Fruit fly (Drosophila melanogaster) whole organism, embryonic: Measurements from ENCODE around the gene pont.

Experiments used
- Atf6 ChIP-seq: fragments of 200-800 bp; sonication (Bioruptor generic); IDR thresholded peaks from 2 replicates; pipeline ENCODE4 v1.3.6; 2022; ENCODE audit warnings: missing biosample characterization, missing genetic modification characterization
- Bdp1 ChIP-seq: fragments of 200-800 bp; sonication (Bioruptor generic); optimal IDR thresholded peaks from 3 replicates; lab custom pipeline; 2016; ENCODE audit warnings: missing biosample characterization, missing genetic modification characterization
- Blimp-1 ChIP-seq: fragments of 200-800 bp; sonication (Bioruptor generic); optimal IDR thresholded peaks from 3 replicates; lab custom pipeline; 2018; ENCODE audit warnings: missing biosample characterization, missing genetic modification characterization, mild to moderate bottlenecking, moderate library complexity, missing genetic modification reagents
- CG10979 ChIP-seq: fragments of 200-800 bp; sonication (Bioruptor generic); optimal IDR thresholded peaks from 2 replicates; lab custom pipeline; 2018; ENCODE audit warnings: missing biosample characterization, mild to moderate bottlenecking, missing genetic modification characterization, moderate library complexity
- CG11504 ChIP-seq: fragments of 200-800 bp; sonication (Bioruptor generic); optimal IDR thresholded peaks from 3 replicates; lab custom pipeline; 2019; ENCODE audit warnings: missing biosample characterization, mild to moderate bottlenecking, missing genetic modification characterization, moderate library complexity
- CG11695 ChIP-seq: fragments of 200-800 bp; sonication (Bioruptor generic); IDR thresholded peaks from 3 replicates; pipeline ENCODE4 v1.3.6; 2022; ENCODE audit warnings: missing biosample characterization, missing genetic modification characterization
- CG13894 ChIP-seq: fragments of 200-800 bp; sonication (Bioruptor generic); optimal IDR thresholded peaks from 3 replicates; lab custom pipeline; 2018; ENCODE audit warnings: missing biosample characterization, mild to moderate bottlenecking, missing genetic modification characterization, moderate library complexity
- CG14014 ChIP-seq: fragments of 200-800 bp; sonication (Bioruptor generic); IDR thresholded peaks from 2 replicates; pipeline ENCODE4 v1.3.6; 2022; ENCODE audit warnings: missing biosample characterization, missing genetic modification characterization
- CG14441 ChIP-seq: fragments of 200-800 bp; sonication (Bioruptor generic); IDR thresholded peaks from 2 replicates; pipeline ENCODE4 v1.3.6; 2022; ENCODE audit warnings: missing biosample characterization, missing genetic modification characterization
- CG1603 ChIP-seq: fragments of 200-800 bp; sonication (Bioruptor generic); optimal IDR thresholded peaks from 2 replicates; lab custom pipeline; 2019; ENCODE audit warnings: missing biosample characterization, mild to moderate bottlenecking, missing genetic modification characterization, moderate library complexity
- CG17612 ChIP-seq: fragments of 200-800 bp; sonication (Bioruptor generic); IDR thresholded peaks from 2 replicates; pipeline ENCODE4 v1.3.6; 2022; ENCODE audit warnings: missing biosample characterization, missing genetic modification characterization
- CG1832 ChIP-seq: fragments of 200-800 bp; sonication (Bioruptor generic); optimal IDR thresholded peaks from 2 replicates; lab custom pipeline; 2017; ENCODE audit warnings: missing biosample characterization, mild to moderate bottlenecking, missing genetic modification characterization, inconsistent platforms
- CG2202 ChIP-seq: fragments of 200-800 bp; sonication (Bioruptor generic); optimal IDR thresholded peaks from 2 replicates; lab custom pipeline; 2018; ENCODE audit warnings: missing biosample characterization, mild to moderate bottlenecking, missing genetic modification characterization
- CG31224 ChIP-seq: fragments of 200-800 bp; sonication (Bioruptor generic); IDR thresholded peaks from 2 replicates; pipeline ENCODE4 v1.3.6; 2022; ENCODE audit warnings: missing biosample characterization, missing genetic modification characterization
- CG31365 ChIP-seq: fragments of 200-800 bp; sonication (Bioruptor generic); optimal IDR thresholded peaks from 2 replicates; lab custom pipeline; 2018; ENCODE audit warnings: missing biosample characterization, mild to moderate bottlenecking, missing genetic modification characterization
- CG32767 ChIP-seq: fragments of 200-800 bp; sonication (Bioruptor generic); IDR thresholded peaks from 2 replicates; pipeline ENCODE4 v1.3.6; 2022; ENCODE audit warnings: missing biosample characterization, missing genetic modification characterization
- CG6254 ChIP-seq: fragments of 200-800 bp; sonication (Bioruptor generic); optimal IDR thresholded peaks from 3 replicates; lab custom pipeline; 2017; ENCODE audit warnings: mild to moderate bottlenecking, missing biosample characterization, missing genetic modification reagents, missing genetic modification characterization
- CG8089 ChIP-seq: fragments of 200-800 bp; sonication (Bioruptor generic); optimal IDR thresholded peaks from 3 replicates; lab custom pipeline; 2016; ENCODE audit warnings: missing biosample characterization, missing genetic modification characterization
- CG8281 ChIP-seq: fragments of 200-800 bp; sonication (Bioruptor generic); optimal IDR thresholded peaks from 2 replicates; lab custom pipeline; 2018; ENCODE audit warnings: missing biosample characterization, mild to moderate bottlenecking, missing genetic modification characterization, moderate library complexity
- CG8359 ChIP-seq: fragments of 200-800 bp; sonication (Bioruptor generic); optimal IDR thresholded peaks from 2 replicates; lab custom pipeline; 2017; ENCODE audit warnings: missing biosample characterization, mild to moderate bottlenecking, missing genetic modification characterization, borderline replicate concordance
- CG9215 ChIP-seq: fragments of 200-800 bp; sonication (Bioruptor generic); IDR thresholded peaks from 2 replicates; pipeline ENCODE4 v1.3.6; 2022; ENCODE audit warnings: missing biosample characterization, missing genetic modification characterization
- CG9797 ChIP-seq: fragments of 200-800 bp; sonication (Bioruptor generic); optimal IDR thresholded peaks from 3 replicates; lab custom pipeline; 2018; ENCODE audit warnings: missing biosample characterization, mild to moderate bottlenecking, missing genetic modification characterization
- CTCF ChIP-seq: fragments of 200-800 bp; sonication (Bioruptor generic); optimal IDR thresholded peaks from 2 replicates; lab custom pipeline; 2017; ENCODE audit warnings: missing biosample characterization, mild to moderate bottlenecking, missing genetic modification characterization, moderate library complexity
- Doc3 ChIP-seq: fragments of 200-800 bp; sonication (Bioruptor generic); IDR thresholded peaks from 3 replicates; pipeline ENCODE4 v1.3.6; 2022; ENCODE audit warnings: missing biosample characterization, missing genetic modification characterization; ENCODE audit not compliant: partially characterized antibody
- Ets65A ChIP-seq: fragments of 200-800 bp; sonication (Bioruptor generic); peaks from one replicate; lab custom pipeline; 2016; ENCODE audit warnings: missing biosample characterization, missing genetic modification characterization
- H2.0 ChIP-seq: fragments of 200-800 bp; sonication (Bioruptor generic); IDR thresholded peaks from 2 replicates; pipeline ENCODE4 v1.3.6; 2022; ENCODE audit warnings: missing biosample characterization, missing genetic modification characterization
- Hand ChIP-seq: fragments of 200-800 bp; sonication (Bioruptor generic); optimal IDR thresholded peaks from 2 replicates; lab custom pipeline; 2017; ENCODE audit warnings: mild to moderate bottlenecking, missing biosample characterization, missing genetic modification reagents, missing genetic modification characterization
- Hr3 ChIP-seq: fragments of 200-800 bp; sonication (Bioruptor generic); optimal IDR thresholded peaks from 3 replicates; lab custom pipeline; 2016; ENCODE audit warnings: missing biosample characterization, missing genetic modification characterization
- Neu2 ChIP-seq: fragments of 200-800 bp; sonication (Bioruptor generic); optimal IDR thresholded peaks from 3 replicates; lab custom pipeline; 2016; ENCODE audit warnings: missing biosample characterization, missing genetic modification characterization, borderline replicate concordance
- Oaz ChIP-seq: fragments of 200-800 bp; sonication (Bioruptor generic); IDR thresholded peaks from 2 replicates; pipeline ENCODE4 v1.3.6; 2022; ENCODE audit warnings: missing biosample characterization, missing genetic modification characterization
- Oli ChIP-seq: fragments of 200-800 bp; sonication (Bioruptor generic); optimal IDR thresholded peaks from 2 replicates; lab custom pipeline; 2018; ENCODE audit warnings: missing biosample characterization, mild to moderate bottlenecking, missing genetic modification characterization, moderate library complexity
- Sry-δ ChIP-seq: fragments of 200-800 bp; sonication (Bioruptor generic); optimal IDR thresholded peaks from 2 replicates; lab custom pipeline; 2016; ENCODE audit warnings: missing biosample characterization, missing genetic modification characterization
- abd-A ChIP-seq: fragments of 200-800 bp; sonication (Bioruptor generic); optimal IDR thresholded peaks from 3 replicates; lab custom pipeline; 2019; ENCODE audit warnings: missing biosample characterization, mild to moderate bottlenecking, missing genetic modification characterization, moderate library complexity
- bab2 ChIP-seq: fragments of 200-800 bp; sonication (Bioruptor generic); optimal IDR thresholded peaks from 2 replicates; lab custom pipeline; 2016; ENCODE audit warnings: missing biosample characterization, missing genetic modification characterization
- ci ChIP-seq: fragments of 200-800 bp; sonication (Bioruptor generic); IDR thresholded peaks from 3 replicates; pipeline ENCODE4 v1.3.6; 2022; ENCODE audit warnings: missing biosample characterization, missing genetic modification characterization
- cwo ChIP-seq: fragments of 200-800 bp; sonication (Bioruptor generic); optimal IDR thresholded peaks from 3 replicates; lab custom pipeline; 2017; ENCODE audit warnings: missing biosample characterization, missing genetic modification characterization, mild to moderate bottlenecking, moderate library complexity, missing genetic modification reagents
- disco-r ChIP-seq: fragments of 200-800 bp; sonication (Bioruptor generic); optimal IDR thresholded peaks from 2 replicates; lab custom pipeline; 2016; ENCODE audit warnings: missing biosample characterization, missing genetic modification characterization
- gsb-n ChIP-seq: fragments of 200-800 bp; sonication (Bioruptor generic); optimal IDR thresholded peaks from 3 replicates; lab custom pipeline; 2018; ENCODE audit warnings: missing biosample characterization, mild to moderate bottlenecking, missing genetic modification characterization
- jigr1 ChIP-seq: fragments of 200-800 bp; sonication (Bioruptor generic); IDR thresholded peaks from 3 replicates; pipeline ENCODE4 v1.3.6; 2022; ENCODE audit warnings: missing biosample characterization, missing genetic modification characterization
- lab ChIP-seq: fragments of 200-800 bp; sonication (Bioruptor generic); optimal IDR thresholded peaks from 3 replicates; lab custom pipeline; 2017; ENCODE audit warnings: missing biosample characterization, missing genetic modification characterization, mild to moderate bottlenecking, moderate library complexity, missing genetic modification reagents
- nerfin-1 ChIP-seq: fragments of 200-800 bp; sonication (Bioruptor generic); optimal IDR thresholded peaks from 3 replicates; lab custom pipeline; 2019; ENCODE audit warnings: missing biosample characterization, mild to moderate bottlenecking, missing genetic modification characterization, moderate library complexity
- nerfin-2 ChIP-seq: fragments of 200-800 bp; sonication (Bioruptor generic); IDR thresholded peaks from 2 replicates; pipeline ENCODE4 v1.3.6; 2022; ENCODE audit warnings: missing biosample characterization, missing genetic modification characterization; ENCODE audit not compliant: partially characterized antibody
- pita ChIP-seq: fragments of 200-800 bp; sonication (Bioruptor generic); optimal IDR thresholded peaks from 2 replicates; lab custom pipeline; 2017; ENCODE audit warnings: missing biosample characterization, mild to moderate bottlenecking, missing genetic modification characterization
- pnt ChIP-seq: fragments of 200-800 bp; sonication (Bioruptor generic); optimal IDR thresholded peaks from 3 replicates; lab custom pipeline; 2016; ENCODE audit warnings: missing biosample characterization, missing genetic modification characterization
- slbo ChIP-seq: fragments of 200-800 bp; sonication (Bioruptor generic); IDR thresholded peaks from 2 replicates; pipeline ENCODE4 v1.3.6; 2022; ENCODE audit warnings: missing biosample characterization, missing genetic modification characterization
- sr ChIP-seq: fragments of 200-800 bp; sonication (Bioruptor generic); IDR thresholded peaks from 3 replicates; pipeline ENCODE4 v1.3.6; 2022; ENCODE audit warnings: missing biosample characterization, missing genetic modification characterization
- tin ChIP-seq: fragments of 200-800 bp; sonication (Bioruptor generic); optimal IDR thresholded peaks from 3 replicates; lab custom pipeline; 2016; ENCODE audit warnings: missing biosample characterization, missing genetic modification characterization
- toy ChIP-seq: fragments of 200-800 bp; sonication (Bioruptor generic); IDR thresholded peaks from 2 replicates; pipeline ENCODE4 v1.3.6; 2022; ENCODE audit warnings: missing biosample characterization, missing genetic modification characterization
- unc-4 ChIP-seq: fragments of 200-800 bp; sonication (Bioruptor generic); IDR thresholded peaks from 2 replicates; pipeline ENCODE4 v1.3.6; 2022; ENCODE audit warnings: missing biosample characterization, missing genetic modification characterization; ENCODE audit not compliant: partially characterized antibody
- unpg ChIP-seq: fragments of 200-800 bp; sonication (Bioruptor generic); optimal IDR thresholded peaks from 3 replicates; lab custom pipeline; 2018; ENCODE audit warnings: missing biosample characterization, mild to moderate bottlenecking, missing genetic modification characterization, moderate library complexity

pont gene

dm6 chr3R:10266624-10267492 lies 4.9 kb downstream of the pont start (continued):
- TF ChIP-seq CG9797 (GFP tag; lab: Kevin White, UChicago) = no peak
- no peak for TF ChIP-seq nerfin-1 (tag; lab: Kevin White, UChicago)
- no peak for TF ChIP-seq jigr1 (GFP tag; lab: Robert Waterston, UW)
- TF ChIP-seq pnt (GFP tag; lab: Kevin White, UChicago) = no peak
- TF ChIP-seq bab2 (GFP tag; lab: Kevin White, UChicago) = no peak
- no peak for TF ChIP-seq Hand (GFP tag; lab: Kevin White, UChicago)
- TF ChIP-seq gsb-n = no peak
- peak; percentile 87 for TF ChIP-seq sr (GFP tag; lab: Robert Waterston, UW)
- TF ChIP-seq CG1603 (tag; lab: Kevin White, UChicago) = no peak
- TF ChIP-seq CG32767 (GFP tag; lab: Robert Waterston, UW) = no peak
- TF ChIP-seq CG2202 (tag; lab: Kevin White, UChicago) = no peak
- no peak for TF ChIP-seq lab (GFP tag; lab: Kevin White, UChicago)
- no peak for TF ChIP-seq toy (GFP tag; lab: Robert Waterston, UW)
- TF ChIP-seq Bdp1 (GFP tag; lab: Kevin White, UChicago) = no peak
- peak; percentile 54 for TF ChIP-seq CG1832 (GFP tag; lab: Kevin White, UChicago)
- TF ChIP-seq Hr3 (GFP tag; lab: Kevin White, UChicago) = no peak
- TF ChIP-seq CG10979 (tag; lab: Kevin White, UChicago) = no peak
- peak; percentile 16; the same call in 1 of the 2 replicates for TF ChIP-seq slbo (GFP tag; lab: Robert Waterston, UW)
- no peak for TF ChIP-seq CG13894 (tag; lab: Kevin White, UChicago)
- TF ChIP-seq Atf6 (GFP tag; lab: Robert Waterston, UW) = no peak
- no peak for TF ChIP-seq Blimp-1
- TF ChIP-seq CG11504 (tag; lab: Kevin White, UChicago) = peak; percentile 15
- no peak for TF ChIP-seq tin
- no peak for TF ChIP-seq CG9215 (GFP tag; lab: Robert Waterston, UW)
- TF ChIP-seq CG6254 = no peak
- no peak for TF ChIP-seq Neu2 (GFP tag; lab: Kevin White, UChicago)
- TF ChIP-seq CG8359 (GFP tag; lab: Kevin White, UChicago) = no peak
- TF ChIP-seq CTCF (GFP tag; lab: Kevin White, UChicago) = no peak
- no peak for TF ChIP-seq CG14014
- no peak for TF ChIP-seq Sry-δ
- no peak for TF ChIP-seq Oaz
- no peak for TF ChIP-seq disco-r (GFP tag; lab: Kevin White, UChicago)
- TF ChIP-seq Doc3 = no peak
- no peak for TF ChIP-seq CG8281 (tag; lab: Kevin White, UChicago)
- peak; percentile 9 for TF ChIP-seq Oli (tag; lab: Kevin White, UChicago)
- TF ChIP-seq abd-A (tag; lab: Kevin White, UChicago) = no peak
- TF ChIP-seq CG17612 (GFP tag; lab: Robert Waterston, UW) = no peak
- TF ChIP-seq CG11695 (GFP tag; lab: Robert Waterston, UW) = no peak
- TF ChIP-seq H2.0 (GFP tag; lab: Robert Waterston, UW) = no peak
- TF ChIP-seq nerfin-2 (GFP tag; lab: Robert Waterston, UW) = no peak
- peak; percentile 60 for TF ChIP-seq cwo (GFP tag; lab: Kevin White, UChicago)
- TF ChIP-seq CG14441 (GFP tag; lab: Robert Waterston, UW) = 0 out of 2 replicates have a peak, but pooled peaks have one; percentile 21
- TF ChIP-seq CG8089 (GFP tag; lab: Kevin White, UChicago) = no peak
- no peak for TF ChIP-seq unpg (GFP tag; lab: Kevin White, UChicago)
- TF ChIP-seq CG31224 (GFP tag; lab: Robert Waterston, UW) = no peak
- TF ChIP-seq unc-4 = no peak
- no peak for TF ChIP-seq pita
- no peak for TF ChIP-seq Ets65A
- TF ChIP-seq CG31365 = no peak
- TF ChIP-seq ci (GFP tag; lab: Robert Waterston, UW) = 0 out of 3 replicates have a peak, but pooled peaks have one; percentile 29
